Fruit fly (Drosophila melanogaster) whole organism, embryonic: ENCODE results near the gene Prp3.

ENCODE experiments used
- Abd-B ChIP-seq: fragments of 200-800 bp; sonication (Bioruptor generic); optimal IDR thresholded peaks from 2 replicates; lab custom pipeline; 2018; ENCODE audit warnings: missing biosample characterization, mild to moderate bottlenecking, missing genetic modification characterization, moderate library complexity
- Aef1 ChIP-seq: fragments of 200-800 bp; sonication (Bioruptor generic); IDR thresholded peaks from 3 replicates; pipeline ENCODE4 v1.3.6; 2022; ENCODE audit warnings: missing biosample characterization, missing genetic modification characterization
- CG10147 ChIP-seq: fragments of 200-800 bp; sonication (Bioruptor generic); optimal IDR thresholded peaks from 2 replicates; lab custom pipeline; 2019; ENCODE audit warnings: missing biosample characterization, mild to moderate bottlenecking, missing genetic modification characterization, moderate library complexity
- CG10979 ChIP-seq: fragments of 200-800 bp; sonication (Bioruptor generic); optimal IDR thresholded peaks from 2 replicates; lab custom pipeline; 2018; ENCODE audit warnings: missing biosample characterization, mild to moderate bottlenecking, missing genetic modification characterization, moderate library complexity
- CG11398 ChIP-seq: fragments of 200-800 bp; sonication (Bioruptor generic); optimal IDR thresholded peaks from 2 replicates; lab custom pipeline; 2016; ENCODE audit warnings: missing biosample characterization, missing genetic modification characterization
- CG11456 ChIP-seq: fragments of 200-800 bp; sonication (Bioruptor generic); IDR thresholded peaks from 3 replicates; pipeline ENCODE4 v1.3.6; 2022; ENCODE audit warnings: missing biosample characterization, missing genetic modification characterization
- CG1233 ChIP-seq: fragments of 200-800 bp; sonication (Bioruptor generic); optimal IDR thresholded peaks from 4 replicates; lab custom pipeline; 2018; ENCODE audit warnings: missing biosample characterization, mild to moderate bottlenecking, missing genetic modification characterization
- CG12391 ChIP-seq: fragments of 200-800 bp; sonication (Bioruptor generic); optimal IDR thresholded peaks from 3 replicates; lab custom pipeline; 2018; ENCODE audit warnings: missing biosample characterization, mild to moderate bottlenecking, missing genetic modification characterization, moderate library complexity
- CG17829 ChIP-seq: fragments of 200-800 bp; optimal IDR thresholded peaks from 2 replicates; lab custom pipeline; 2019; ENCODE audit warnings: missing biosample characterization, mild to moderate bottlenecking, missing genetic modification characterization, moderate library complexity
- CG17912 ChIP-seq: fragments of 200-800 bp; sonication (Bioruptor generic); optimal IDR thresholded peaks from 2 replicates; lab custom pipeline; 2018; ENCODE audit warnings: missing biosample characterization, mild to moderate bottlenecking, missing genetic modification characterization
- CG18619 ChIP-seq: fragments of 200-800 bp; sonication (Bioruptor generic); optimal IDR thresholded peaks from 3 replicates; lab custom pipeline; 2017; ENCODE audit warnings: missing biosample characterization, mild to moderate bottlenecking, missing genetic modification characterization
- CG31441 ChIP-seq: fragments of 200-800 bp; sonication (Bioruptor generic); IDR thresholded peaks from 2 replicates; pipeline ENCODE4 v1.3.6; 2022; ENCODE audit warnings: missing biosample characterization, missing genetic modification characterization
- CG32767 ChIP-seq: fragments of 200-800 bp; sonication (Bioruptor generic); IDR thresholded peaks from 2 replicates; pipeline ENCODE4 v1.3.6; 2022; ENCODE audit warnings: missing biosample characterization, missing genetic modification characterization
- CG33213 ChIP-seq: fragments of 200-800 bp; sonication (Bioruptor generic); optimal IDR thresholded peaks from 3 replicates; lab custom pipeline; 2016; ENCODE audit warnings: missing biosample characterization, missing genetic modification characterization
- CG33557 ChIP-seq: fragments of 200-800 bp; sonication (Bioruptor generic); optimal IDR thresholded peaks from 2 replicates; lab custom pipeline; 2019; ENCODE audit warnings: missing biosample characterization, mild to moderate bottlenecking, missing genetic modification characterization, moderate library complexity
- CG42726 ChIP-seq: fragments of 200-800 bp; sonication (Bioruptor generic); IDR thresholded peaks from 2 replicates; pipeline ENCODE4 v1.3.6; 2022; ENCODE audit warnings: missing biosample characterization, missing genetic modification characterization; ENCODE audit not compliant: partially characterized antibody
- CG43689 ChIP-seq: fragments of 200-800 bp; sonication (Bioruptor generic); IDR thresholded peaks from 2 replicates; pipeline ENCODE4 v1.3.6; 2022; ENCODE audit warnings: missing biosample characterization, missing genetic modification characterization
- CG9797 ChIP-seq: fragments of 200-800 bp; sonication (Bioruptor generic); optimal IDR thresholded peaks from 3 replicates; lab custom pipeline; 2018; ENCODE audit warnings: missing biosample characterization, mild to moderate bottlenecking, missing genetic modification characterization
- CG9817 ChIP-seq: fragments of 200-800 bp; sonication (Bioruptor generic); optimal IDR thresholded peaks from 2 replicates; lab custom pipeline; 2018; ENCODE audit warnings: missing biosample characterization, mild to moderate bottlenecking, missing genetic modification characterization, moderate library complexity
- E2f2 ChIP-seq: fragments of 200-800 bp; sonication (Bioruptor generic); IDR thresholded peaks from 2 replicates; pipeline ENCODE4 v1.3.6; 2022; ENCODE audit warnings: missing biosample characterization, missing genetic modification characterization
- HHEX ChIP-seq: fragments of 200-800 bp; sonication (Bioruptor generic); optimal IDR thresholded peaks from 3 replicates; lab custom pipeline; 2017; ENCODE audit warnings: missing biosample characterization, mild to moderate bottlenecking, missing genetic modification characterization, missing genetic modification reagents
- HmgD ChIP-seq: fragments of 200-800 bp; sonication (Bioruptor generic); optimal IDR thresholded peaks from 3 replicates; lab custom pipeline; 2016; ENCODE audit warnings: missing biosample characterization, missing genetic modification characterization
- Hmx ChIP-seq: fragments of 200-800 bp; sonication (Bioruptor generic); optimal IDR thresholded peaks from 2 replicates; lab custom pipeline; 2016; ENCODE audit warnings: missing biosample characterization, missing genetic modification characterization
- Hr51 ChIP-seq, 2 experiments: fragments of 200-800 bp; sonication (Bioruptor generic); optimal IDR thresholded peaks; 2 replicates in 1 of 2; 3 replicates in 1 of 2; lab custom pipeline; 2016 to 2018; ENCODE audit warnings: missing biosample characterization in 2 of 2, missing genetic modification characterization in 2 of 2, mild to moderate bottlenecking in 1 of 2, moderate library complexity in 1 of 2
- Lim3 ChIP-seq: fragments of 200-800 bp; sonication (Bioruptor generic); IDR thresholded peaks from 2 replicates; pipeline ENCODE4 v1.3.6; 2022; ENCODE audit warnings: missing biosample characterization, missing genetic modification characterization
- Myb ChIP-seq: fragments of 200-800 bp; sonication (Bioruptor generic); optimal IDR thresholded peaks from 2 replicates; lab custom pipeline; 2016; ENCODE audit warnings: missing biosample characterization, missing genetic modification characterization
- Nf-YA ChIP-seq: fragments of 200-800 bp; sonication (Bioruptor generic); IDR thresholded peaks from 2 replicates; pipeline ENCODE4 v1.3.6; 2022; ENCODE audit warnings: missing biosample characterization, missing genetic modification characterization
- Nf-YB ChIP-seq: fragments of 200-800 bp; sonication (Bioruptor generic); optimal IDR thresholded peaks from 3 replicates; lab custom pipeline; 2019; ENCODE audit warnings: missing biosample characterization, mild to moderate bottlenecking, missing genetic modification characterization, moderate library complexity
- Sry-β ChIP-seq: fragments of 200-800 bp; sonication (Bioruptor generic); optimal IDR thresholded peaks from 2 replicates; lab custom pipeline; 2018; ENCODE audit warnings: missing biosample characterization, mild to moderate bottlenecking, missing genetic modification characterization, moderate library complexity
- YL-1 ChIP-seq: fragments of 200-800 bp; sonication (Bioruptor generic); optimal IDR thresholded peaks from 3 replicates; lab custom pipeline; 2017; ENCODE audit warnings: missing biosample characterization, mild to moderate bottlenecking, missing genetic modification characterization
- amos ChIP-seq: fragments of 200-800 bp; sonication (Bioruptor generic); IDR thresholded peaks from 2 replicates; pipeline ENCODE4 v1.3.6; 2022; ENCODE audit warnings: missing biosample characterization, missing genetic modification characterization; ENCODE audit not compliant: partially characterized antibody
- ara ChIP-seq: fragments of 200-800 bp; sonication (Bioruptor generic); IDR thresholded peaks from 2 replicates; pipeline ENCODE4 v1.3.6; 2022; ENCODE audit warnings: missing biosample characterization, missing genetic modification characterization
- cad ChIP-seq: fragments of >200 bp; optimal IDR thresholded peaks from 2 replicates; lab custom pipeline; 2017; ENCODE audit warnings: missing biosample characterization, missing genetic modification characterization
- chif ChIP-seq, 2 experiments: fragments of 200-800 bp; sonication (Bioruptor generic); optimal IDR thresholded peaks; 3 replicates each; lab custom pipeline; 2016; ENCODE audit warnings: missing biosample characterization in 2 of 2, missing genetic modification characterization in 2 of 2
- crc ChIP-seq: fragments of 200-800 bp; sonication (Bioruptor generic); optimal IDR thresholded peaks from 2 replicates; lab custom pipeline; 2016; ENCODE audit warnings: missing biosample characterization, missing genetic modification characterization
- ems ChIP-seq: fragments of 200-800 bp; sonication (Bioruptor generic); optimal IDR thresholded peaks from 3 replicates; lab custom pipeline; 2016; ENCODE audit warnings: missing biosample characterization, missing genetic modification characterization
- exex ChIP-seq: fragments of 200-800 bp; sonication (Bioruptor generic); optimal IDR thresholded peaks from 4 replicates; lab custom pipeline; 2018; ENCODE audit warnings: missing biosample characterization, mild to moderate bottlenecking, missing genetic modification characterization, moderate library complexity
- eyg ChIP-seq: fragments of 200-800 bp; sonication (Bioruptor generic); optimal IDR thresholded peaks from 3 replicates; lab custom pipeline; 2016; ENCODE audit warnings: missing biosample characterization, missing genetic modification characterization
- hb ChIP-seq: fragments of 200-800 bp; sonication (Bioruptor generic); IDR thresholded peaks from 3 replicates; pipeline ENCODE4 v1.3.6; 2022; ENCODE audit warnings: missing biosample characterization, missing genetic modification characterization; ENCODE audit not compliant: partially characterized antibody
- hbn ChIP-seq: fragments of 200-800 bp; sonication (Bioruptor generic); IDR thresholded peaks from 2 replicates; pipeline ENCODE4 v1.3.6; 2022; ENCODE audit warnings: missing biosample characterization, missing genetic modification characterization; ENCODE audit not compliant: partially characterized antibody
- lmd ChIP-seq: fragments of 200-800 bp; sonication (Bioruptor generic); IDR thresholded peaks from 2 replicates; pipeline ENCODE4 v1.3.6; 2022; ENCODE audit warnings: missing biosample characterization, missing genetic modification characterization
- mam ChIP-seq: fragments of 200-800 bp; sonication (Bioruptor generic); optimal IDR thresholded peaks from 3 replicates; lab custom pipeline; 2016; ENCODE audit warnings: missing biosample characterization, missing genetic modification characterization
- odd ChIP-seq: fragments of 200-800 bp; sonication (Bioruptor generic); optimal IDR thresholded peaks from 2 replicates; lab custom pipeline; 2017; ENCODE audit warnings: missing biosample characterization, mild to moderate bottlenecking, missing genetic modification characterization
- org-1 ChIP-seq: fragments of 200-800 bp; sonication (Bioruptor generic); optimal IDR thresholded peaks from 2 replicates; lab custom pipeline; 2017; ENCODE audit warnings: missing biosample characterization, missing genetic modification characterization
- p53 ChIP-seq: fragments of 200-800 bp; sonication (Bioruptor generic); optimal IDR thresholded peaks from 2 replicates; lab custom pipeline; 2016; ENCODE audit warnings: missing biosample characterization, missing genetic modification characterization
- pita ChIP-seq: fragments of 200-800 bp; sonication (Bioruptor generic); optimal IDR thresholded peaks from 2 replicates; lab custom pipeline; 2017; ENCODE audit warnings: missing biosample characterization, mild to moderate bottlenecking, missing genetic modification characterization
- slp2 ChIP-seq: fragments of 200-800 bp; sonication (Bioruptor generic); optimal IDR thresholded peaks from 2 replicates; lab custom pipeline; 2016; ENCODE audit warnings: missing biosample characterization, missing genetic modification characterization
- tio ChIP-seq: fragments of 200-800 bp; sonication (Bioruptor generic); optimal IDR thresholded peaks from 2 replicates; lab custom pipeline; 2017; ENCODE audit warnings: missing biosample characterization, missing genetic modification characterization, inconsistent platforms
- vfl ChIP-seq: fragments of 200-800 bp; sonication (Bioruptor generic); optimal IDR thresholded peaks from 2 replicates; lab custom pipeline; 2016; ENCODE audit warnings: missing biosample characterization, missing genetic modification characterization

Gene Prp3

DNA sequence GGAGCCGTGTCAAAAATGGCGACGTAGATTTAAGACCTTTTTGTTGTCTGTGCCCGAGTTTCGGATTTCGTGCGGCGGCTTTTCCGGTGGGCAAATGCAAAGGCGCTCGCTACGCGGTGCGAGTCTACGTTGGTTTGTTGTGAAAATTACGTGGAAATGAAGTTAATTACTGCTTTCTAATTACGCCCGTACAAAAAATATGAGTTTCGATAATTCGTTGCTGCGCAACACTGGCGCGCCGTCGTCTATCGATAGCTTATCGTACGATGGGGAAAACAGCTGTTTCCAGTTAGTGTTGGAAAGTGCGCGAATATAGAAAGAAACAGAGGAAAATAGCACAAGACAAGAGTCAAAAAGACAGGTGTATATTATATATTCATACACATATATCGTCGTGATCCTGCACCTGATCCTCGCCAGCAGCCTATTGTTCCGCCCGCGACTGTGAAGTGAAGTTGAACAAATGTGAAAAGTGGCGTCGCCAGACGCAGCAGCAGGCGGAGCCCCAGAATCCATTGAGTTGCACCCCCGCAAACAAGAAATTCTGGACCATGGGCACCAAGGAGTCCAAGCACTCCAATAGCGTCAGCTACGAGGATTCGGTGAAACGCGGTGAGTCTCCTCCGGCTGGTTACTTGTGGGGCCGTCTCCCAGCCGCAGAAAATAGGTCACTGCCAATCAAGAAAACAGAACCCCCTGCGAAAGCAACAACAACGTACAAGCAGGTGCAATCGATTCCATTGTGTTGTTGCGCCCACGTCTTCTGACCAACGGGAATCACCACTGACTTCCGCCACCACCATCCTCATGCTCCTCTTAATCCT lies 39.0 kb upstream of the Prp3 start, which contains the start of the genes Rab8 and Usp32 (continued):
- TF ChIP-seq Nf-YA: no peak
- TF ChIP-seq ems (GFP tag; lab: Kevin White, UChicago): peak; percentile 72
- TF ChIP-seq lmd (GFP tag; lab: Robert Waterston, UW): peak; percentile 57; the same call in 1 of the 2 replicates
- TF ChIP-seq CG11398 (GFP tag; lab: Kevin White, UChicago): peak; percentile 37
- TF ChIP-seq Nf-YB (GFP tag; lab: Kevin White, UChicago): peak; percentile 34
- TF ChIP-seq odd: peak; percentile 13
- no peak for TF ChIP-seq tio (GFP tag; lab: Kevin White, UChicago)
- peak; percentile 48 for TF ChIP-seq CG10147 (GFP tag; lab: Kevin White, UChicago)
- peak; percentile 23 for TF ChIP-seq eyg (GFP tag; lab: Kevin White, UChicago)
- peak; percentile 97 for TF ChIP-seq YL-1 (GFP tag; lab: Kevin White, UChicago)
- peak; percentile 92 for TF ChIP-seq amos (GFP tag; lab: Robert Waterston, UW)
- peak; percentile 21 for TF ChIP-seq slp2 (GFP tag; lab: Kevin White, UChicago)
- no peak for TF ChIP-seq pita
- peak; percentile 58 for TF ChIP-seq Myb
- peak; percentile 72 for TF ChIP-seq CG33213 (GFP tag; lab: Kevin White, UChicago)
- peak; percentile 73 for TF ChIP-seq mam (GFP tag; lab: Kevin White, UChicago)
- peak; percentile 81 for TF ChIP-seq hb
- peak; percentile 58 for TF ChIP-seq CG18619
- TF ChIP-seq Sry-β: peak; percentile 23
- TF ChIP-seq p53 (GFP tag; lab: Kevin White, UChicago): peak; percentile 64
- peak; percentile 54 for TF ChIP-seq CG12391 (tag; lab: Kevin White, UChicago)
- no peak for TF ChIP-seq Hmx (GFP tag; lab: Kevin White, UChicago)
- TF ChIP-seq crc (GFP tag; lab: Kevin White, UChicago): peak; percentile 39
- TF ChIP-seq CG31441: peak; percentile 54; the same call in 1 of the 2 replicates
- TF ChIP-seq CG9817 (tag; lab: Kevin White, UChicago): peak; percentile 40
- no peak for TF ChIP-seq Lim3
- TF ChIP-seq E2f2 (GFP tag; lab: Robert Waterston, UW): peak; percentile 54
- TF ChIP-seq hbn: peak; percentile 71
- TF ChIP-seq vfl (GFP tag; lab: Kevin White, UChicago): peak; percentile 62
- peak; percentile 46 for TF ChIP-seq HHEX (GFP tag; lab: Kevin White, UChicago)
- TF ChIP-seq CG1233: peak; percentile 1
- no peak for TF ChIP-seq CG32767 (GFP tag; lab: Robert Waterston, UW)
- TF ChIP-seq CG17829: peak; percentile 48
- no peak for TF ChIP-seq Abd-B (GFP tag; lab: Kevin White, UChicago)
- peak; percentile 73 for TF ChIP-seq HmgD (GFP tag; lab: Kevin White, UChicago)
- peak; percentile 36; the same call in 1 of the 2 replicates for TF ChIP-seq ara
- TF ChIP-seq cad (GFP tag; lab: Kevin White, UChicago): no peak
- peak; percentile 70 for TF ChIP-seq CG17912
- TF ChIP-seq chif (GFP tag; optimal IDR thresholded peaks at IDR 0.05; lab: Kevin White, UChicago): peak; percentile 17 to 46
- no peak for TF ChIP-seq CG43689 (GFP tag; lab: Robert Waterston, UW)
- TF ChIP-seq CG11456: peak; percentile 78
- TF ChIP-seq CG10979 (tag; lab: Kevin White, UChicago): peak; percentile 40
- TF ChIP-seq org-1 (GFP tag; lab: Kevin White, UChicago): no peak
- no peak for TF ChIP-seq Aef1 (GFP tag; lab: Robert Waterston, UW)
- TF ChIP-seq Hr51 (GFP tag; optimal IDR thresholded peaks at IDR 0.05; lab: Kevin White, UChicago): peak in 1 of 2 experiments; percentile 69
- TF ChIP-seq CG33557 (GFP tag; lab: Kevin White, UChicago): peak; percentile 50
- TF ChIP-seq CG9797 (GFP tag; lab: Kevin White, UChicago): peak; percentile 48
- peak; percentile 81 for TF ChIP-seq exex
- peak; percentile 93 for TF ChIP-seq CG42726 (GFP tag; lab: Robert Waterston, UW)
